Fruit fly (Drosophila melanogaster) whole organism, adult: ENCODE results near the gene sky.

ENCODE experiments used
- CG11617 ChIP-seq: fragments of 200-800 bp; sonication (Bioruptor generic); optimal IDR thresholded peaks from 2 replicates; lab custom pipeline; 2017; ENCODE audit warnings: mild to moderate bottlenecking, missing biosample characterization, missing genetic modification reagents, missing genetic modification characterization
- CG5204 ChIP-seq: fragments of 200-800 bp; sonication (Bioruptor generic); optimal IDR thresholded peaks from 2 replicates; lab custom pipeline; 2016; ENCODE audit warnings: missing biosample characterization, missing genetic modification characterization

dm6 chr2L:20898478-20899075 is 20.2 kb downstream of the sky start:
- TF ChIP-seq CG5204 (GFP tag; lab: Kevin White, UChicago) (no peak), CG11617 (no peak)
